Fruit fly (Drosophila melanogaster): ENCODE data around the gene Aduk.

DNA sequence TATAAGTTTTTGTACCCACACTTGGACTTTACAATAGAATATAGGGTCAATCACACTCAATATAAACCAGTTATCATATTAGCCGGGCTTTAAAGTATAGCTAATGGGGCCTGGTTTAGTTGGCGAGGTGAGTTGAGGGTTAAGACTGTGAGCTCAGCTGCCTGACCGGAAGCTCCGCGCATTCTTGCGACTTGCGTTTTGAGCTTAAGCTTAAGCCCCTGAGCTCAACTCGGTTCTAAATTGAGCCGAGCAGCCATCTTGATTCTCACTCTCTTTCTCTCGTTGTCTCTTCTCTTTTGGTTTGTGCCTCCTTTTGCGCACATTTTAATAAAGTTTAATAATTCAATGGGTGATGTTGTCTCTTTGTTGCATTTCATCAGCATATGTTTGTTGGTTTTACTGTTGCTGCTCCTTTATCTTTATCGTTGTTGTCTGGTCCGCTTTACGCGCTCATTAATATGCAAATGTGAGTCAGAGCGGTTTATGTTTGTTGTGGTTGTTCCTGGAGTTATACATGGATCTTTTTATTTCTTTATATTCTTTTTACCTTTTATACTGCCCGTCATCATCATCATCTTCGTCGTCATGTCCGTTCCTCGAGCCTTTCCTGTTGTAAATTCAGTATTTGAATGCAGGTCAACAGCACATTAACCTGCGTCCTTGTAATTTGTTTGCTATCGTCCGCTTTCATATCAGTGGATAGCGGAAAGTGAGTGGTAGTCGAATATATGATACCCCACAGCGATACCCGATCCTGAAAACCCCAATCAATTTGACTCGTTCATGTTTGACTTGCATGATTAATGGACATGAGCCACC lies 16.3 kb upstream of the Aduk start:
- TF ChIP-seq N (GFP tag; optimal IDR thresholded peaks at IDR 0.05) (no peak), Dif (GFP tag; optimal IDR thresholded peaks at IDR 0.05; ENCODE audit: partially characterized antibody) (no peak), Hr78 (GFP tag; optimal IDR thresholded peaks at IDR 0.05) (no peak), dsf (GFP tag; optimal IDR thresholded peaks at IDR 0.05; ENCODE audit: borderline replicate concordance) (no peak), CG9705 (GFP tag; optimal IDR thresholded peaks at IDR 0.05) (no peak), rgr (GFP tag; optimal IDR thresholded peaks at IDR 0.05) (no peak), woc (GFP tag; optimal IDR thresholded peaks at IDR 0.05) (no peak), dl (GFP tag; optimal IDR thresholded peaks at IDR 0.05; ENCODE audit: insufficient read depth in 1 of 2, partially characterized antibody in 2 of 2) (no peak), Rel (GFP tag; optimal IDR thresholded peaks at IDR 0.05) (peak; percentile 23), Rel (tag; optimal IDR thresholded peaks at IDR 0.05) (no peak), fru (GFP tag; optimal IDR thresholded peaks at IDR 0.05) (no peak)

Measured in whole organism, wandering third instar larva.